Fruit fly (Drosophila melanogaster) whole organism, prepupa: ENCODE measurements around the gene CG5157.

Experiments
- CG11294 ChIP-seq: fragments of 200-800 bp; sonication (Bioruptor generic); IDR thresholded peaks from 2 replicates; pipeline ENCODE4 v1.3.6; 2022; ENCODE audit warnings: missing biosample characterization, missing genetic modification characterization
- CG15336 ChIP-seq: fragments of 200-800 bp; sonication (Bioruptor generic); IDR thresholded peaks from 2 replicates; pipeline ENCODE4 v1.3.6; 2022; ENCODE audit warnings: missing biosample characterization, missing genetic modification characterization
- CG3032 ChIP-seq: fragments of 200-800 bp; optimal IDR thresholded peaks from 2 replicates; lab custom pipeline; 2019; ENCODE audit warnings: missing biosample characterization, mild to moderate bottlenecking, missing genetic modification characterization, moderate library complexity
- CG6808 ChIP-seq: fragments of 200-800 bp; sonication (Bioruptor generic); optimal IDR thresholded peaks from 3 replicates; lab custom pipeline; 2017; ENCODE audit warnings: missing biosample characterization, missing genetic modification characterization, mild to moderate bottlenecking, moderate library complexity, missing genetic modification reagents
- CG6854 ChIP-seq: fragments of 200-800 bp; sonication (Bioruptor generic); optimal IDR thresholded peaks from 2 replicates; lab custom pipeline; 2017; ENCODE audit warnings: missing biosample characterization, mild to moderate bottlenecking, missing genetic modification characterization
- CG7368 ChIP-seq: fragments of 200-800 bp; sonication (Bioruptor generic); optimal IDR thresholded peaks from 3 replicates; lab custom pipeline; 2016; ENCODE audit warnings: missing biosample characterization, missing genetic modification characterization
- CG8119 ChIP-seq: fragments of 200-800 bp; sonication (Bioruptor generic); IDR thresholded peaks from 3 replicates; pipeline ENCODE4 v1.3.6; 2022; ENCODE audit warnings: missing biosample characterization, missing genetic modification characterization
- Eip93F ChIP-seq: fragments of 200-800 bp; sonication (Bioruptor generic); optimal IDR thresholded peaks from 2 replicates; lab custom pipeline; 2016; ENCODE audit warnings: missing biosample characterization, mild to moderate bottlenecking, missing genetic modification characterization

dm6 chr3L:16149418-16150160 lies 11.9 kb upstream of the CG5157 start:
- peak; percentile 43 for TF ChIP-seq CG6808
- no peak for TF ChIP-seq CG7368
- TF ChIP-seq CG3032 (tag; lab: Kevin White, UChicago) = peak; percentile 0
- no peak for TF ChIP-seq CG8119
- no peak for TF ChIP-seq CG15336 (GFP tag; lab: Robert Waterston, UW)
- TF ChIP-seq CG6854 (GFP tag; lab: Kevin White, UChicago) = no peak
- TF ChIP-seq Eip93F (GFP tag; lab: Kevin White, UChicago) = peak; percentile 58
- TF ChIP-seq CG11294 (GFP tag; lab: Robert Waterston, UW) = peak; percentile 5; the same call in 1 of the 2 replicates
